Fruit fly (Drosophila melanogaster) whole organism, adult: Measurements from ENCODE around the gene CG11247.
A peak's percentile ranks its signal among the peaks of the same experiment; 100 is the strongest.

Experiments
- CG11617 ChIP-seq: fragments of 200-800 bp; sonication (Bioruptor generic); optimal IDR thresholded peaks from 2 replicates; lab custom pipeline; 2017; ENCODE audit warnings: mild to moderate bottlenecking, missing biosample characterization, missing genetic modification reagents, missing genetic modification characterization
- CG12768 ChIP-seq: fragments of 200-800 bp; sonication (Bioruptor generic); optimal IDR thresholded peaks from 2 replicates; lab custom pipeline; 2017; ENCODE audit warnings: missing biosample characterization, missing genetic modification characterization, mild to moderate bottlenecking, moderate library complexity, missing genetic modification reagents
- CG14711 ChIP-seq: fragments of 200-800 bp; sonication (Bioruptor generic); optimal IDR thresholded peaks from 2 replicates; lab custom pipeline; 2018; ENCODE audit warnings: missing biosample characterization, mild to moderate bottlenecking, missing genetic modification characterization, moderate library complexity
- CG1620 ChIP-seq: fragments of 200-800 bp; sonication (Bioruptor generic); optimal IDR thresholded peaks from 2 replicates; lab custom pipeline; 2016; ENCODE audit warnings: missing biosample characterization, missing genetic modification characterization
- CG33017 ChIP-seq: fragments of 200-800 bp; sonication (Bioruptor generic); optimal IDR thresholded peaks from 2 replicates; lab custom pipeline; 2018; ENCODE audit warnings: missing biosample characterization, mild to moderate bottlenecking, missing genetic modification characterization, moderate library complexity
- CG5204 ChIP-seq: fragments of 200-800 bp; sonication (Bioruptor generic); optimal IDR thresholded peaks from 2 replicates; lab custom pipeline; 2016; ENCODE audit warnings: missing biosample characterization, missing genetic modification characterization
- CG7045 ChIP-seq: fragments of 200-800 bp; sonication (Bioruptor generic); optimal IDR thresholded peaks from 2 replicates; lab custom pipeline; 2017; ENCODE audit warnings: missing biosample characterization, mild to moderate bottlenecking, missing genetic modification characterization
- CG7101 ChIP-seq: fragments of 200-800 bp; sonication (Bioruptor generic); optimal IDR thresholded peaks from 2 replicates; lab custom pipeline; 2018; ENCODE audit warnings: missing biosample characterization, mild to moderate bottlenecking, missing genetic modification characterization, moderate library complexity
- Clk ChIP-seq: fragments of 200-800 bp; sonication (Bioruptor generic); optimal IDR thresholded peaks from 2 replicates; lab custom pipeline; 2017; ENCODE audit warnings: missing biosample characterization, missing genetic modification characterization
- Crg-1 ChIP-seq: fragments of 200-800 bp; sonication (Bioruptor generic); optimal IDR thresholded peaks from 2 replicates; lab custom pipeline; 2016; ENCODE audit warnings: missing biosample characterization, missing genetic modification characterization
- Hr96 ChIP-seq: fragments of 200-800 bp; sonication (Bioruptor generic); optimal IDR thresholded peaks from 2 replicates; lab custom pipeline; 2016; ENCODE audit warnings: missing biosample characterization, missing genetic modification characterization
- Mnt ChIP-seq: fragments of 200-800 bp; sonication (Bioruptor generic); optimal IDR thresholded peaks from 2 replicates; lab custom pipeline; 2016; ENCODE audit warnings: missing biosample characterization, mild to moderate bottlenecking, missing genetic modification characterization
- bab1 ChIP-seq: fragments of 200-800 bp; sonication (Bioruptor generic); optimal IDR thresholded peaks from 3 replicates; lab custom pipeline; 2019; ENCODE audit warnings: missing biosample characterization, mild to moderate bottlenecking, missing genetic modification characterization, moderate library complexity
- cic ChIP-seq: fragments of 200-800 bp; sonication (Bioruptor generic); optimal IDR thresholded peaks from 2 replicates; lab custom pipeline; 2017; ENCODE audit warnings: missing biosample characterization, mild to moderate bottlenecking, missing genetic modification characterization, moderate library complexity
- cnc ChIP-seq, 2 experiments: fragments of >200 bp; optimal IDR thresholded peaks; 2 replicates each; lab custom pipeline; 2017
- kay ChIP-seq: fragments of 200-800 bp; sonication (Bioruptor generic); peaks from one replicate; lab custom pipeline; 2016; ENCODE audit warnings: missing biosample characterization, missing genetic modification characterization, borderline replicate concordance
- ovo ChIP-seq: fragments of 200-800 bp; sonication (Bioruptor generic); optimal IDR thresholded peaks from 2 replicates; lab custom pipeline; 2016; ENCODE audit warnings: missing biosample characterization, missing genetic modification characterization
- pad ChIP-seq: fragments of 200-800 bp; sonication (Bioruptor generic); optimal IDR thresholded peaks from 3 replicates; lab custom pipeline; 2017; ENCODE audit warnings: missing biosample characterization, missing genetic modification characterization, mild to moderate bottlenecking, moderate library complexity, missing genetic modification reagents
- tj ChIP-seq: fragments of 200-800 bp; sonication (Bioruptor generic); optimal IDR thresholded peaks from 3 replicates; lab custom pipeline; 2017; ENCODE audit warnings: missing biosample characterization, mild to moderate bottlenecking, missing genetic modification characterization, moderate library complexity
- toe ChIP-seq: fragments of 200-800 bp; sonication (Bioruptor generic); optimal IDR thresholded peaks from 2 replicates; lab custom pipeline; 2016; ENCODE audit warnings: missing biosample characterization, missing genetic modification characterization

Gene CG11247

dm6 chr3L:21731104-21731600 lies 2.5 kb upstream of the CG11247 start, which contains the start of gene CG14569:
Gene CG14569, minus strand, starts transcription at chr3L:21731550.
- TF ChIP-seq Mnt (GFP tag; lab: Kevin White, UChicago) (no peak), CG12768 (GFP tag; lab: Kevin White, UChicago) (no peak), ovo (no peak), kay (no peak), Crg-1 (GFP tag; lab: Kevin White, UChicago) (no peak), toe (GFP tag; lab: Kevin White, UChicago) (no peak), CG5204 (GFP tag; lab: Kevin White, UChicago) (no peak), Hr96 (GFP tag; lab: Kevin White, UChicago) (no peak), CG7045 (GFP tag; lab: Kevin White, UChicago) (no peak), CG1620 (GFP tag; lab: Kevin White, UChicago) (no peak), cnc (optimal IDR thresholded peaks at IDR 0.05; lab: Kevin White, UChicago) (no peak), tj (GFP tag; lab: Kevin White, UChicago) (no peak), bab1 (GFP tag; lab: Kevin White, UChicago) (no peak), cic (no peak), CG14711 (tag; lab: Kevin White, UChicago) (no peak), CG11617 (no peak)

DNA sequence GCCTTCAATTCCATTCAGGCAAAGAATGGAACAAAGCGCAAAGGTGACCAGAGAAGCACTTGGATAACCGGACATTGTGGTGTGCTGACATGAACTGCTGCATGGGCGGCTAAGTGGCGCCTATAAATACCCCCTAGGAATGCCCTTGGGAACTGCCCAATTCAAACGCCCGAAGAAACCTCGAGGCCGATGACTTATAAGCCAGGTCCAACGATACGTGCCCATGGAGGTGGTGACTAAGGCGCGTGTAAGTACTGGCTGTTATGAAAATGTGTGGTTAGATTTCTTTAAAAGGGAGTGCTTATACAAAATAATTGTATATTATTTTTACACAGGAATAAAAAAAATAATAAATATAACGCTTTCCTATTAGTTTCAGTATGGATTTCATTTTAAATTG lies 1.7 kb upstream of the CG11247 start, which contains the start of gene CG14570:
Gene CG14570 (minus strand): TSS at position 101 of the 400 bp plus-strand sequence.
- TF ChIP-seq cnc (optimal IDR thresholded peaks at IDR 0.05; lab: Kevin White, UChicago) = no peak
- no peak for TF ChIP-seq CG7101
- no peak for TF ChIP-seq toe (GFP tag; lab: Kevin White, UChicago)
- TF ChIP-seq CG1620 (GFP tag; lab: Kevin White, UChicago) = no peak
- no peak for TF ChIP-seq CG11617
- no peak for TF ChIP-seq pad (GFP tag; lab: Kevin White, UChicago)
- TF ChIP-seq Crg-1 (GFP tag; lab: Kevin White, UChicago) = no peak
- no peak for TF ChIP-seq CG12768 (GFP tag; lab: Kevin White, UChicago)
- no peak for TF ChIP-seq CG33017 (tag; lab: Kevin White, UChicago)
- TF ChIP-seq bab1 (GFP tag; lab: Kevin White, UChicago) = no peak
- TF ChIP-seq ovo = no peak
- no peak for TF ChIP-seq Mnt (GFP tag; lab: Kevin White, UChicago)
- TF ChIP-seq CG7045 (GFP tag; lab: Kevin White, UChicago) = no peak
- TF ChIP-seq cic = no peak
- TF ChIP-seq CG5204 (GFP tag; lab: Kevin White, UChicago) = no peak

DNA sequence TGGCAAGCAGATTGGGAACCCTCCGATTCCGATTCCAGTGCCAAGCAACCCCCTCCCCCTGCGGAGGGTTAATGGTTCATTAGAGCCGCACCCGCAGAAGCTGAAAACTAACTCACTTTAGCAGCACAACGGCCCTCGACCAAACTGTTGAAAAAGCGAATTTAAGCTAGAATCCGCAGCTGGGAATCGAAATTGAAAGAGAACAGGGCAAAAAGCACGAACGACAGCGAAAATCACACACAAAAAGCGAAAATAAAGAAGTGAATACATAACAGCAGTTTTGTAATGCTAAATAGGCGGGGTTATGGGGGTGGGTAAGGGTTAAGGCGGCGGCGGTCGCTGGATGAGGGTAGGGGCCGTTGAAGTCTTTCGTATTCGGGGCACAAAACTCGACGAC lies 880 bp downstream of the CG11247 start:
- TF ChIP-seq CG33017 (tag; lab: Kevin White, UChicago) = no peak
- TF ChIP-seq tj (GFP tag; lab: Kevin White, UChicago) = peak; percentile 74
- TF ChIP-seq kay = no peak

DNA sequence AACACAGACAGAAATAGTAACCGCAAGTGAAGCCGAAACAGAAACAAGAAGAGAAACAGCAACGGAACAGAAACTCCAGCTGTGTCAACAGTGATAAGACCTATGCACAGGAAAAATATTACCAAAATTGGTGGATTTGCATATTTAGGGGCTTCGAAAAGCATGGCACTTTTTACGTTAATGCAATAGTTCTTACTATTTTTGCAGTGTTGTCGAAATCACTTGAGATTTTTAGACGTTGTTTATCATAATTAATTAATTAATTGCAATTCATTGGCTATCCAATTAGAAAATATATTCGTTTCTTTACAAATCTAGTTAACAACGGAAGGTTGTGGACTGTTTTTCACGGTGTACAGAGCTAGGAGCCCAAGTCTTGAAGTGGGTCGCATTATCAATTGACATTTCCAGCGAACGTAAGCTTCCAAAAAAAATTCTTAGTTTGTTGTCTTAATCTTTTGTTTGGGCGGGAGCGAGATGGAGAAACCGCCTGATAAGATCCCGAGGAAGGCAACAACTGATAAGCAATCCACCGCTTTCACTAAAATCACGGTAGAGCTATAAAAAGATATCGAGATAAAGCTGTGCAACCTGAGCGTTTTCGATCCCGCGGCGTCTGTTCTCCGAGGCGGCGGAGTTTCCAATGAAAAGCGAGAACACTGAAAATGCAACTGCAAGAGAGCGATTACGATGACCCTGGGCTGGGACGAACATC lies 1.4 kb downstream of the CG11247 start:
- TF ChIP-seq CG5204 (GFP tag; lab: Kevin White, UChicago) (no peak), Crg-1 (GFP tag; lab: Kevin White, UChicago) (no peak), CG33017 (tag; lab: Kevin White, UChicago) (no peak), tj (GFP tag; lab: Kevin White, UChicago) (peak; percentile 48), bab1 (GFP tag; lab: Kevin White, UChicago) (peak; percentile 13), Mnt (GFP tag; lab: Kevin White, UChicago) (no peak)

DNA sequence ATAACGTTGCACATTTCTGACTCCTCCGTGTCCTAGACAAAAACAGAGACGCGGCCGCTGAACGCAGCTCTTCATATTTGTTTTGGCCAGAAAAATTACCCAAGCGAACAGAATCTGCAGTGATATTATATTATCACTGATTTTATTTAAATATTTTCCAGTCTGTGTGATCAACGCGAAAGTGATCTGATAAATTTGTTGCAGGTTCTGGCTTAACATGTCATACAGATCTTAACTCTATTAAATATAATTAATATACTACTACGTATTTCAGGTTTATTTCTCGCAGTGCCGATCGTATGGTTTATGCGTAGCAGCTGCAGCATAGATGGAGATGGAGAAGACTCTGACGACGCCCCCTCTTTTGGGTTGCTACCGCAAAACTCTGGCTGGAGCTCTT lies 7.7 kb downstream of the CG11247 start:
- TF ChIP-seq cic (no peak), Clk (GFP tag; lab: Kevin White, UChicago) (no peak), CG11617 (no peak), CG5204 (GFP tag; lab: Kevin White, UChicago) (no peak), CG1620 (GFP tag; lab: Kevin White, UChicago) (no peak)

DNA sequence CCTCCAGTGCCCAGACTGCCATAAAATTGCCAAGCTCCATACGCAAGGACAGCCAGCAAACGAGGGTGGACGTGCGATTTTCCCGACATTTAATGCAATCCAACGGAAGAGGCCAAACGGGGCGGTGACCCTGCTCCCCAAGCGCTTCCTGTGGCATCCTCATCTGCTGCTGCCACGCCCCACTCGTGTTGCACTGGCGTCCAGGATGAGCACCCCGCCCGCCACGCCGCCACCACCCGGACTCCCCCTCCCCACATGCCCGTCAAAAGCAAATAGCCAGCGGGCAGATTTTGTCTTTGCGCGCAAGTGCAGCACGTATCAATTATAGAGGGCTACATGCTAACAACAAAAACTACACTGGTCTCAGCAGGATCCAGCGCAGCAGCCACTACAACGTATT lies 10.4 kb downstream of the CG11247 start:
- TF ChIP-seq CG1620 (GFP tag; lab: Kevin White, UChicago) (no peak), Crg-1 (GFP tag; lab: Kevin White, UChicago) (no peak), CG33017 (tag; lab: Kevin White, UChicago) (no peak), ovo (no peak), toe (GFP tag; lab: Kevin White, UChicago) (no peak), CG7045 (GFP tag; lab: Kevin White, UChicago) (no peak), CG14711 (tag; lab: Kevin White, UChicago) (no peak), cnc (optimal IDR thresholded peaks at IDR 0.05; lab: Kevin White, UChicago) (no peak), Hr96 (GFP tag; lab: Kevin White, UChicago) (no peak), kay (no peak), bab1 (GFP tag; lab: Kevin White, UChicago) (no peak), CG5204 (GFP tag; lab: Kevin White, UChicago) (no peak), cic (no peak), CG7101 (no peak), pad (GFP tag; lab: Kevin White, UChicago) (no peak)
